Fruit fly (Drosophila melanogaster) whole organism, embryonic: ENCODE data around the gene Appl.

Experiments
- CG10431 ChIP-seq: fragments of 200-800 bp; sonication (Bioruptor generic); optimal IDR thresholded peaks from 3 replicates; lab custom pipeline; 2018; ENCODE audit warnings: missing biosample characterization, mild to moderate bottlenecking, missing genetic modification characterization
- CG11085 ChIP-seq: fragments of 200-800 bp; sonication (Bioruptor generic); IDR thresholded peaks from 2 replicates; pipeline ENCODE4 v1.3.6; 2022; ENCODE audit warnings: missing biosample characterization, missing genetic modification characterization
- CG11247 ChIP-seq: fragments of 200-800 bp; sonication (Bioruptor generic); IDR thresholded peaks from 2 replicates; pipeline ENCODE4 v1.3.6; 2022; ENCODE audit warnings: missing biosample characterization, missing genetic modification characterization
- CG11398 ChIP-seq: fragments of 200-800 bp; sonication (Bioruptor generic); optimal IDR thresholded peaks from 2 replicates; lab custom pipeline; 2016; ENCODE audit warnings: missing biosample characterization, missing genetic modification characterization
- CG11695 ChIP-seq: fragments of 200-800 bp; sonication (Bioruptor generic); IDR thresholded peaks from 3 replicates; pipeline ENCODE4 v1.3.6; 2022; ENCODE audit warnings: missing biosample characterization, missing genetic modification characterization
- CG13296 ChIP-seq: fragments of 200-800 bp; sonication (Bioruptor generic); optimal IDR thresholded peaks from 3 replicates; lab custom pipeline; 2018; ENCODE audit warnings: missing biosample characterization, mild to moderate bottlenecking, missing genetic modification characterization
- CG13775 ChIP-seq: fragments of 200-800 bp; sonication (Bioruptor generic); optimal IDR thresholded peaks from 3 replicates; lab custom pipeline; 2017; ENCODE audit warnings: missing biosample characterization, mild to moderate bottlenecking, missing genetic modification characterization
- CG14710 ChIP-seq: fragments of 200-800 bp; sonication (Bioruptor generic); optimal IDR thresholded peaks from 3 replicates; lab custom pipeline; 2019; ENCODE audit warnings: missing biosample characterization, mild to moderate bottlenecking, missing genetic modification characterization, moderate library complexity
- CG17829 ChIP-seq: fragments of 200-800 bp; optimal IDR thresholded peaks from 2 replicates; lab custom pipeline; 2019; ENCODE audit warnings: missing biosample characterization, mild to moderate bottlenecking, missing genetic modification characterization, moderate library complexity
- CG31365 ChIP-seq: fragments of 200-800 bp; sonication (Bioruptor generic); optimal IDR thresholded peaks from 2 replicates; lab custom pipeline; 2018; ENCODE audit warnings: missing biosample characterization, mild to moderate bottlenecking, missing genetic modification characterization
- CG3163 ChIP-seq: fragments of 200-800 bp; sonication (Bioruptor generic); optimal IDR thresholded peaks from 3 replicates; lab custom pipeline; 2016; ENCODE audit warnings: missing biosample characterization, missing genetic modification characterization
- CG34376 ChIP-seq: fragments of 200-800 bp; sonication (Bioruptor generic); optimal IDR thresholded peaks from 2 replicates; lab custom pipeline; 2018; ENCODE audit warnings: missing biosample characterization, mild to moderate bottlenecking, missing genetic modification characterization
- CG3838 ChIP-seq: fragments of 200-800 bp; sonication (Bioruptor generic); optimal IDR thresholded peaks from 3 replicates; lab custom pipeline; 2016; ENCODE audit warnings: missing biosample characterization, missing genetic modification characterization
- CG5953 ChIP-seq: fragments of 200-800 bp; sonication (Bioruptor generic); IDR thresholded peaks from 2 replicates; pipeline ENCODE4 v1.3.6; 2022; ENCODE audit warnings: missing biosample characterization, missing genetic modification characterization
- CG7745 ChIP-seq: fragments of 200-800 bp; sonication (Bioruptor generic); optimal IDR thresholded peaks from 2 replicates; lab custom pipeline; 2018; ENCODE audit warnings: missing biosample characterization, mild to moderate bottlenecking, missing genetic modification characterization, moderate library complexity
- CoRest ChIP-seq: fragments of 200-800 bp; sonication (Bioruptor generic); optimal IDR thresholded peaks from 3 replicates; lab custom pipeline; 2018; ENCODE audit warnings: missing biosample characterization, mild to moderate bottlenecking, missing genetic modification characterization, moderate library complexity
- D ChIP-seq, 2 experiments: fragments of 200-800 bp in 1 of 2; fragments of >200 bp in 1 of 2; sonication (Bioruptor generic) in 1 of 2; optimal IDR thresholded peaks; 2 replicates in 1 of 2; 3 replicates in 1 of 2; lab custom pipeline; 2017; ENCODE audit warnings: mild to moderate bottlenecking in 1 of 2, missing biosample characterization in 1 of 2, missing genetic modification characterization in 1 of 2, missing genetic modification reagents in 1 of 2
- Dad ChIP-seq: fragments of 200-800 bp; sonication (Bioruptor generic); optimal IDR thresholded peaks from 3 replicates; lab custom pipeline; 2016; ENCODE audit warnings: missing biosample characterization, missing genetic modification characterization
- Dp ChIP-seq: fragments of 200-800 bp; sonication (Bioruptor generic); optimal IDR thresholded peaks from 2 replicates; lab custom pipeline; 2018; ENCODE audit warnings: missing biosample characterization, mild to moderate bottlenecking, missing genetic modification characterization, moderate library complexity
- Eip74EF ChIP-seq, 2 experiments: fragments of 200-800 bp in 1 of 2; fragments of >200 bp in 1 of 2; sonication (Bioruptor generic) in 1 of 2; optimal IDR thresholded peaks; 2 replicates each; lab custom pipeline; 2017 to 2019; ENCODE audit warnings: missing biosample characterization in 2 of 2, missing genetic modification characterization in 2 of 2, mild to moderate bottlenecking in 1 of 2, moderate library complexity in 1 of 2
- Ets65A ChIP-seq: fragments of 200-800 bp; sonication (Bioruptor generic); peaks from one replicate; lab custom pipeline; 2016; ENCODE audit warnings: missing biosample characterization, missing genetic modification characterization
- HLH3B ChIP-seq: fragments of 200-800 bp; sonication (Bioruptor generic); IDR thresholded peaks from 2 replicates; pipeline ENCODE4 v1.3.6; 2022; ENCODE audit warnings: missing biosample characterization, missing genetic modification characterization
- HLH54F ChIP-seq: fragments of 200-800 bp; sonication (Bioruptor generic); optimal IDR thresholded peaks from 3 replicates; lab custom pipeline; 2016; ENCODE audit warnings: missing biosample characterization, missing genetic modification characterization
- Hr78 ChIP-seq, 2 experiments: fragments of 200-800 bp in 1 of 2; fragments of >200 bp in 1 of 2; sonication (Bioruptor generic) in 1 of 2; optimal IDR thresholded peaks; 2 replicates each; lab custom pipeline; 2017 to 2019; ENCODE audit warnings: missing biosample characterization in 2 of 2, missing genetic modification characterization in 2 of 2, mild to moderate bottlenecking in 1 of 2, moderate library complexity in 1 of 2
- Max ChIP-seq: fragments of 200-800 bp; sonication (Bioruptor generic); optimal IDR thresholded peaks from 2 replicates; lab custom pipeline; 2016; ENCODE audit warnings: missing biosample characterization, mild to moderate bottlenecking, missing genetic modification characterization
- Myb ChIP-seq: fragments of 200-800 bp; sonication (Bioruptor generic); optimal IDR thresholded peaks from 2 replicates; lab custom pipeline; 2016; ENCODE audit warnings: missing biosample characterization, missing genetic modification characterization
- Ravus ChIP-seq: fragments of 200-800 bp; sonication (Bioruptor generic); IDR thresholded peaks from 2 replicates; pipeline ENCODE4 v1.3.6; 2022; ENCODE audit warnings: missing biosample characterization, missing genetic modification characterization
- Sox102F ChIP-seq: fragments of 200-800 bp; sonication (Bioruptor generic); optimal IDR thresholded peaks from 2 replicates; lab custom pipeline; 2018; ENCODE audit warnings: missing biosample characterization, mild to moderate bottlenecking, missing genetic modification characterization, moderate library complexity
- Stat92E ChIP-seq, 3 experiments: fragments of >200 bp in 2 of 3; fragments of 200-800 bp in 1 of 3; sonication (Bioruptor generic) in 1 of 3; optimal IDR thresholded peaks; 2 replicates each; lab custom pipeline; 2017 to 2019; ENCODE audit warnings: missing biosample characterization in 3 of 3, missing genetic modification characterization in 3 of 3, mild to moderate bottlenecking in 1 of 3, moderate library complexity in 1 of 3
- Xrp1 ChIP-seq: fragments of 200-800 bp; sonication (Bioruptor generic); IDR thresholded peaks from 2 replicates; pipeline ENCODE4 v1.3.6; 2022; ENCODE audit warnings: missing biosample characterization, missing genetic modification characterization
- ab ChIP-seq: fragments of 200-800 bp; sonication (Bioruptor generic); optimal IDR thresholded peaks from 2 replicates; lab custom pipeline; 2016; ENCODE audit warnings: missing biosample characterization, missing genetic modification characterization
- bcd ChIP-seq: fragments of 200-800 bp; sonication (Bioruptor generic); optimal IDR thresholded peaks from 2 replicates; lab custom pipeline; 2017; ENCODE audit warnings: missing biosample characterization, mild to moderate bottlenecking, missing genetic modification characterization
- chm ChIP-seq: fragments of 200-800 bp; sonication (Bioruptor generic); IDR thresholded peaks from 2 replicates; pipeline ENCODE4 v1.3.6; 2022; ENCODE audit warnings: missing biosample characterization, missing genetic modification characterization
- croc ChIP-seq: fragments of 200-800 bp; sonication (Bioruptor generic); conservative IDR thresholded peaks from 3 replicates; pipeline ENCODE4 v1.3.6; 2022; ENCODE audit warnings: missing biosample characterization, missing genetic modification characterization
- da ChIP-seq: fragments of 200-800 bp; sonication (Bioruptor generic); optimal IDR thresholded peaks from 2 replicates; lab custom pipeline; 2016; ENCODE audit warnings: missing biosample characterization, missing genetic modification characterization
- danr ChIP-seq: fragments of 200-800 bp; sonication (Bioruptor generic); IDR thresholded peaks from 2 replicates; pipeline ENCODE4 v1.3.6; 2022; ENCODE audit warnings: missing biosample characterization, missing genetic modification characterization
- dm ChIP-seq: fragments of 200-800 bp; sonication (Bioruptor generic); optimal IDR thresholded peaks from 3 replicates; lab custom pipeline; 2016; ENCODE audit warnings: missing biosample characterization, missing genetic modification characterization
- fu2 ChIP-seq: fragments of 200-800 bp; sonication (Bioruptor generic); optimal IDR thresholded peaks from 2 replicates; lab custom pipeline; 2016; ENCODE audit warnings: missing biosample characterization, missing genetic modification characterization
- gfzf ChIP-seq: fragments of 200-800 bp; sonication (Bioruptor generic); optimal IDR thresholded peaks from 2 replicates; lab custom pipeline; 2016; ENCODE audit warnings: missing biosample characterization, mild to moderate bottlenecking, missing genetic modification characterization, moderate library complexity
- ham ChIP-seq: fragments of 200-800 bp; sonication (Bioruptor generic); IDR thresholded peaks from 2 replicates; pipeline ENCODE4 v1.3.6; 2022; ENCODE audit warnings: missing biosample characterization, missing genetic modification characterization
- nom ChIP-seq: fragments of 200-800 bp; sonication (Bioruptor generic); optimal IDR thresholded peaks from 2 replicates; lab custom pipeline; 2017; ENCODE audit warnings: missing biosample characterization, missing genetic modification characterization, mild to moderate bottlenecking, moderate library complexity, missing genetic modification reagents
- pnt ChIP-seq: fragments of 200-800 bp; sonication (Bioruptor generic); optimal IDR thresholded peaks from 3 replicates; lab custom pipeline; 2016; ENCODE audit warnings: missing biosample characterization, missing genetic modification characterization
- shn ChIP-seq: fragments of 200-800 bp; sonication (Bioruptor generic); optimal IDR thresholded peaks from 3 replicates; lab custom pipeline; 2016; ENCODE audit warnings: missing biosample characterization, missing genetic modification characterization
- ssp ChIP-seq: fragments of 200-800 bp; sonication (Bioruptor generic); IDR thresholded peaks from 2 replicates; pipeline ENCODE4 v1.3.6; 2022; ENCODE audit warnings: missing biosample characterization, missing genetic modification characterization
- stc ChIP-seq: fragments of 200-800 bp; sonication (Bioruptor generic); IDR thresholded peaks from 2 replicates; pipeline ENCODE4 v1.3.6; 2022; ENCODE audit warnings: missing biosample characterization, missing genetic modification characterization
- trh ChIP-seq: fragments of 200-800 bp; sonication (Bioruptor generic); optimal IDR thresholded peaks from 2 replicates; lab custom pipeline; 2016; ENCODE audit warnings: missing biosample characterization, missing genetic modification characterization
- vfl ChIP-seq: fragments of 200-800 bp; sonication (Bioruptor generic); optimal IDR thresholded peaks from 2 replicates; lab custom pipeline; 2016; ENCODE audit warnings: missing biosample characterization, missing genetic modification characterization
- wor ChIP-seq: fragments of 200-800 bp; sonication (Bioruptor generic); IDR thresholded peaks from 2 replicates; pipeline ENCODE4 v1.3.6; 2022; ENCODE audit warnings: missing biosample characterization, missing genetic modification characterization
- z ChIP-seq: fragments of 200-800 bp; sonication (Bioruptor generic); IDR thresholded peaks from 3 replicates; pipeline ENCODE4 v1.3.6; 2022; ENCODE audit warnings: missing biosample characterization, missing genetic modification characterization

Gene Appl

dm6 chrX:522357-523043 lies 7.8 kb upstream of the Appl start (continued):
- TF ChIP-seq D (optimal IDR thresholded peaks at IDR 0.05; lab: Kevin White, UChicago) (no peak), D (GFP tag; optimal IDR thresholded peaks at IDR 0.05; lab: Kevin White, UChicago) (peak; percentile 17), CG5953 (GFP tag; lab: Robert Waterston, UW) (peak; percentile 75), HLH54F (GFP tag; lab: Kevin White, UChicago) (peak; percentile 93), wor (GFP tag; lab: Robert Waterston, UW) (no peak), trh (GFP tag; lab: Kevin White, UChicago) (peak; percentile 60), Max (no peak), chm (GFP tag; lab: Robert Waterston, UW) (peak; percentile 92), CG7745 (no peak), CG14710 (no peak), CG11085 (GFP tag; lab: Robert Waterston, UW) (peak; percentile 87), CG3163 (GFP tag; lab: Kevin White, UChicago) (peak; percentile 77), danr (GFP tag; lab: Robert Waterston, UW) (0 out of 2 replicates have a peak, but pooled peaks have one; percentile 30), Hr78 (GFP tag; optimal IDR thresholded peaks at IDR 0.05; lab: Kevin White, UChicago) (no peak), CoRest (tag; lab: Kevin White, UChicago) (peak; percentile 52), CG11247 (GFP tag; lab: Robert Waterston, UW) (peak; percentile 89), Xrp1 (GFP tag; lab: Robert Waterston, UW) (peak; percentile 86), CG3838 (GFP tag; lab: Kevin White, UChicago) (peak; percentile 74), CG17829 (peak; percentile 83), croc (GFP tag; lab: Robert Waterston, UW) (peak; percentile 35; the same call in 1 of the 3 replicates), bcd (GFP tag; lab: Kevin White, UChicago) (peak; percentile 74), z (peak; percentile 59; the same call in 2 of the 3 replicates), ssp (peak; percentile 50; the same call in 1 of the 2 replicates), ham (peak; percentile 61; the same call in 1 of the 2 replicates), HLH3B (GFP tag; lab: Robert Waterston, UW) (peak; percentile 81), dm (GFP tag; lab: Kevin White, UChicago) (peak; percentile 54), nom (GFP tag; lab: Kevin White, UChicago) (peak; percentile 46), CG10431 (GFP tag; lab: Kevin White, UChicago) (peak; percentile 48), vfl (GFP tag; lab: Kevin White, UChicago) (peak; percentile 88), gfzf (GFP tag; lab: Kevin White, UChicago) (no peak), Ets65A (GFP tag; lab: Kevin White, UChicago) (peak; percentile 95), CG34376 (GFP tag; lab: Kevin White, UChicago) (peak; percentile 86), pnt (GFP tag; lab: Kevin White, UChicago) (peak; percentile 86), Dp (GFP tag; lab: Kevin White, UChicago) (no peak), Dad (peak; percentile 80), Stat92E (GFP tag; optimal IDR thresholded peaks at IDR 0.05; lab: Kevin White, UChicago) (no peak), CG13775 (GFP tag; lab: Kevin White, UChicago) (peak; percentile 40), Eip74EF (GFP tag; optimal IDR thresholded peaks at IDR 0.05; lab: Kevin White, UChicago) (peak in 1 of 2 experiments; percentile 22), CG11398 (GFP tag; lab: Kevin White, UChicago) (peak; percentile 59), stc (GFP tag; lab: Robert Waterston, UW) (peak; percentile 60), ab (GFP tag; lab: Kevin White, UChicago) (peak; percentile 93), Myb (peak; percentile 77), CG11695 (GFP tag; lab: Robert Waterston, UW) (peak; percentile 42; the same call in 1 of the 3 replicates), da (peak; percentile 4), CG13296 (GFP tag; lab: Kevin White, UChicago) (peak; percentile 87), fu2 (GFP tag; lab: Kevin White, UChicago) (peak; percentile 82), shn (peak; percentile 74), Sox102F (peak; percentile 68), CG31365 (tag; lab: Kevin White, UChicago) (peak; percentile 67), Ravus (peak; percentile 24; the same call in 1 of the 2 replicates)
